Worm (Caenorhabditis elegans) whole organism, L1 larva: ENCODE measurements around the gene algn-8.

Experiments
- C04F5.9 ChIP-seq: sonication (generic microtip); optimal IDR thresholded peaks from 2 replicates; lab custom pipeline; 2016; ENCODE audit warnings: missing genetic modification characterization, missing compliant biosample characterization
- C16A3.4 ChIP-seq: fragments of 150-350 bp; optimal IDR thresholded peaks from 2 replicates; lab custom pipeline; 2014; ENCODE audit warnings: missing biosample characterization, missing genetic modification characterization
- C34B4.2 ChIP-seq: sonication (generic microtip); optimal IDR thresholded peaks from 2 replicates; lab custom pipeline; 2017; ENCODE audit warnings: mild to moderate bottlenecking, missing genetic modification characterization, missing compliant biosample characterization
- Y116A8C.19 ChIP-seq: sonication (generic microtip); optimal IDR thresholded peaks from 2 replicates; lab custom pipeline; 2016; ENCODE audit warnings: missing compliant biosample characterization, missing genetic modification characterization, borderline replicate concordance
- aha-1 ChIP-seq: fragments of 150-350 bp; optimal IDR thresholded peaks from 2 replicates; lab custom pipeline; 2014; ENCODE audit warnings: missing biosample characterization, missing genetic modification characterization
- ama-1 ChIP-seq: fragments of 150-350 bp; optimal IDR thresholded peaks from 2 replicates; lab custom pipeline; 2014
- ceh-63 ChIP-seq: fragments of 200-800 bp; sonication (Bioruptor generic); optimal IDR thresholded peaks from 2 replicates; lab custom pipeline; 2018; ENCODE audit warnings: mild to moderate bottlenecking, missing genetic modification characterization, missing compliant biosample characterization
- ces-1 ChIP-seq: fragments of 150-350 bp; optimal IDR thresholded peaks from 2 replicates; lab custom pipeline; 2014; ENCODE audit warnings: missing biosample characterization, missing genetic modification reagents, missing genetic modification characterization
- efl-1 ChIP-seq, 4 experiments: fragments of 150-350 bp; optimal IDR thresholded peaks in 3 of 4; peaks in 1 of 4; 1 replicate in 1 of 4; 2 replicates in 3 of 4; lab custom pipeline; 2014; ENCODE audit warnings: missing biosample characterization in 2 of 4, missing genetic modification characterization in 2 of 4, missing genetic modification reagents in 2 of 4
- efl-3 ChIP-seq: fragments of 200-800 bp; sonication (Bioruptor generic); optimal IDR thresholded peaks from 2 replicates; lab custom pipeline; 2018; ENCODE audit warnings: mild to moderate bottlenecking, missing genetic modification characterization, missing compliant biosample characterization
- egl-13 ChIP-seq: sonication (generic microtip); optimal IDR thresholded peaks from 2 replicates; lab custom pipeline; 2016; ENCODE audit warnings: missing genotype, missing genetic modification reagents, missing genetic modification characterization, missing compliant biosample characterization
- elt-2 ChIP-seq: sonication (generic microtip); optimal IDR thresholded peaks from 2 replicates; lab custom pipeline; 2016; ENCODE audit warnings: missing genetic modification characterization, mild to moderate bottlenecking, inconsistent platforms, missing compliant biosample characterization, missing genetic modification reagents
- ets-5 ChIP-seq: fragments of 200-800 bp; sonication (Bioruptor generic); IDR thresholded peaks from 2 replicates; pipeline ENCODE4 v1.3.6; 2022; ENCODE audit warnings: missing genetic modification characterization, missing compliant biosample characterization
- fkh-10 ChIP-seq: sonication (generic microtip); optimal IDR thresholded peaks from 2 replicates; lab custom pipeline; 2017; ENCODE audit warnings: missing biosample characterization, missing genetic modification reagents, missing genetic modification characterization
- fos-1 ChIP-seq: fragments of 150-350 bp; optimal IDR thresholded peaks from 2 replicates; lab custom pipeline; 2014; ENCODE audit warnings: missing biosample characterization, missing genetic modification characterization
- grh-1 ChIP-seq: fragments of 200-800 bp; sonication (Bioruptor generic); IDR thresholded peaks from 2 replicates; pipeline ENCODE4 v1.3.6; 2022; ENCODE audit warnings: missing genetic modification reagents, missing genetic modification characterization, missing compliant biosample characterization
- hpl-2 ChIP-seq: fragments of 150-350 bp; optimal IDR thresholded peaks from 2 replicates; lab custom pipeline; 2014; ENCODE audit warnings: missing biosample characterization, missing genetic modification reagents, missing genetic modification characterization
- irx-1 ChIP-seq: sonication (generic microtip); optimal IDR thresholded peaks from 2 replicates; lab custom pipeline; 2016; ENCODE audit warnings: missing genetic modification characterization, missing compliant biosample characterization
- lin-13 ChIP-seq: fragments of 150-350 bp; optimal IDR thresholded peaks from 2 replicates; lab custom pipeline; 2014; ENCODE audit warnings: missing biosample characterization, missing genetic modification reagents, missing genetic modification characterization
- lin-35 ChIP-seq, 2 experiments: fragments of 150-350 bp; optimal IDR thresholded peaks; 2 replicates each; lab custom pipeline; 2014; ENCODE audit warnings: missing biosample characterization in 2 of 2, missing genetic modification characterization in 2 of 2, missing genetic modification reagents in 2 of 2
- lin-39 ChIP-seq: fragments of 150-350 bp; optimal IDR thresholded peaks from 2 replicates; lab custom pipeline; 2014; ENCODE audit warnings: missing biosample characterization, missing genetic modification reagents, missing genetic modification characterization
- lsy-2 ChIP-seq, 2 experiments: fragments of 150-350 bp; optimal IDR thresholded peaks; 2 replicates each; lab custom pipeline; 2014; ENCODE audit warnings: missing biosample characterization in 2 of 2, missing genetic modification characterization in 2 of 2
- mdl-1 ChIP-seq, 2 experiments: fragments of 150-350 bp; optimal IDR thresholded peaks; 2 replicates each; lab custom pipeline; 2014 to 2017; ENCODE audit warnings: missing biosample characterization in 2 of 2, missing genetic modification characterization in 2 of 2, inconsistent platforms in 1 of 2
- mef-2 ChIP-seq: fragments of 150-350 bp; optimal IDR thresholded peaks from 2 replicates; lab custom pipeline; 2014; ENCODE audit warnings: missing biosample characterization, missing genetic modification characterization
- nhr-20 ChIP-seq: sonication (generic microtip); optimal IDR thresholded peaks from 2 replicates; lab custom pipeline; 2016; ENCODE audit warnings: mild to moderate bottlenecking, missing genetic modification characterization, missing compliant biosample characterization
- nhr-28 ChIP-seq: fragments of 150-350 bp; optimal IDR thresholded peaks from 2 replicates; lab custom pipeline; 2014; ENCODE audit warnings: missing biosample characterization, missing genetic modification characterization
- nhr-47 ChIP-seq: sonication (generic microtip); optimal IDR thresholded peaks from 2 replicates; lab custom pipeline; 2016; ENCODE audit warnings: mild to moderate bottlenecking, missing genetic modification characterization, moderate library complexity, missing compliant biosample characterization
- nhr-77 ChIP-seq: fragments of 150-350 bp; optimal IDR thresholded peaks from 2 replicates; lab custom pipeline; 2014; ENCODE audit warnings: missing biosample characterization, missing genetic modification characterization
- nhr-84 ChIP-seq: sonication (generic microtip); optimal IDR thresholded peaks from 2 replicates; lab custom pipeline; 2017; ENCODE audit warnings: missing biosample characterization, missing genetic modification characterization
- nhr-85 ChIP-seq: sonication (generic microtip); peaks from one replicate; lab custom pipeline; 2016; ENCODE audit warnings: missing genetic modification characterization, inconsistent platforms, missing compliant biosample characterization
- nhr-90 ChIP-seq: sonication (generic microtip); optimal IDR thresholded peaks from 2 replicates; lab custom pipeline; 2016; ENCODE audit warnings: mild to moderate bottlenecking, missing genetic modification characterization, missing compliant biosample characterization; ENCODE audit not compliant: poor library complexity
- pax-3 ChIP-seq: fragments of 200-800 bp; sonication (Bioruptor generic); optimal IDR thresholded peaks from 2 replicates; lab custom pipeline; 2018; ENCODE audit warnings: mild to moderate bottlenecking, missing genetic modification characterization, moderate library complexity, missing compliant biosample characterization
- pqm-1 ChIP-seq: sonication (generic microtip); optimal IDR thresholded peaks from 3 replicates; lab custom pipeline; 2017; ENCODE audit warnings: missing biosample characterization, missing genetic modification characterization
- skn-1 ChIP-seq: fragments of 150-350 bp; optimal IDR thresholded peaks from 2 replicates; lab custom pipeline; 2014; ENCODE audit warnings: missing biosample characterization, missing genetic modification characterization
- snpc-4 ChIP-seq: fragments of 150-350 bp; optimal IDR thresholded peaks from 2 replicates; lab custom pipeline; 2014; ENCODE audit warnings: missing biosample characterization, missing genetic modification characterization
- snu-23 ChIP-seq: sonication (generic microtip); optimal IDR thresholded peaks from 2 replicates; lab custom pipeline; 2016; ENCODE audit warnings: missing genetic modification characterization, missing compliant biosample characterization
- sptf-1 ChIP-seq: fragments of 150-350 bp; optimal IDR thresholded peaks from 2 replicates; lab custom pipeline; 2014; ENCODE audit warnings: missing biosample characterization, missing genetic modification characterization
- sup-37 ChIP-seq: fragments of 200-800 bp; sonication (Bioruptor generic); optimal IDR thresholded peaks from 2 replicates; lab custom pipeline; 2018; ENCODE audit warnings: mild to moderate bottlenecking, missing genetic modification characterization, missing compliant biosample characterization
- swsn-7 ChIP-seq: sonication (generic microtip); optimal IDR thresholded peaks from 2 replicates; lab custom pipeline; 2016; ENCODE audit warnings: missing genetic modification characterization, missing compliant biosample characterization
- tbx-2 ChIP-seq: sonication (generic microtip); optimal IDR thresholded peaks from 2 replicates; lab custom pipeline; 2016; ENCODE audit warnings: missing genetic modification characterization, missing compliant biosample characterization
- unc-62 ChIP-seq: fragments of 150-350 bp; optimal IDR thresholded peaks from 2 replicates; lab custom pipeline; 2014; ENCODE audit warnings: missing biosample characterization, missing genetic modification reagents, missing genetic modification characterization
- unc-98 ChIP-seq: fragments of 200-800 bp; sonication (Bioruptor generic); IDR thresholded peaks from 2 replicates; pipeline ENCODE4 v1.3.6; 2022; ENCODE audit warnings: missing genetic modification characterization, missing compliant biosample characterization
- vab-15 ChIP-seq: sonication (generic microtip); optimal IDR thresholded peaks from 2 replicates; lab custom pipeline; 2017; ENCODE audit warnings: missing genotype, mild to moderate bottlenecking, missing genetic modification characterization, missing compliant biosample characterization
- zag-1 ChIP-seq: fragments of 150-350 bp; optimal IDR thresholded peaks from 2 replicates; lab custom pipeline; 2014; ENCODE audit warnings: missing biosample characterization, missing genetic modification characterization
- ztf-11 ChIP-seq, 2 experiments: sonication (generic microtip); optimal IDR thresholded peaks; 2 replicates each; lab custom pipeline; 2016 to 2017; ENCODE audit warnings: missing genetic modification characterization in 2 of 2, missing biosample characterization in 1 of 2, missing compliant biosample characterization in 1 of 2

algn-8 gene

DNA sequence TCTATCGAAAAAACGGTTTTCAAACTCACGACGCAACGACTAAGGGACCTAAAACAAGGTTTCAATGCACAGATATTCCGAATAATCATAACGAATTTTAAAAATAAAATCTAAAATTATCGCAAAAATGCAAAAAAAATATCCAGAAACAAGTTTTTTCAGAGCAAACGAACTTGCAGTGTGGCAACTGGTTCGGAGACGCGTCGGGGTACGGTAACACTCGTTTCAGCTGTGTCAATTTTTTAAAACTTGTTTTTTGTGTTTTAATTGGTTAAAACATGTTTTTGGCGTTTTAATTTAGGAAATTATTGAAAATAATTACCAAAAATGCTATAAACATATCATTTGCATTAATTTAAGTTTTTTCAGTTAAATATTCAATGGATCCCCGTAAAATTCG, 6.2 kb upstream of the algn-8 start, which contains the start of gene C08H9.16 (continued):
- no peak for TF ChIP-seq nhr-90 (tag; lab: Kevin White, UChicago)
- no peak for TF ChIP-seq aha-1 (tag; lab: Kevin White, UChicago)
- peak; percentile 96 to 98 for TF ChIP-seq lsy-2 (tag; optimal IDR thresholded peaks at IDR 0.05; lab: Kevin White, UChicago)
- no peak for TF ChIP-seq sptf-1 (tag; lab: Kevin White, UChicago)
- TF ChIP-seq ets-5 (GFP tag; lab: Robert Waterston, UW) = no peak
- peak; percentile 58 for TF ChIP-seq skn-1 (tag; lab: Kevin White, UChicago)
- no peak for TF ChIP-seq pax-3 (tag; lab: Kevin White, UChicago)
- TF ChIP-seq lin-13 (GFP tag; lab: Kevin White, UChicago) = no peak
- peak; percentile 65 for TF ChIP-seq C16A3.4 (tag; lab: Kevin White, UChicago)
- no peak for TF ChIP-seq nhr-47 (tag; lab: Kevin White, UChicago)
- no peak for TF ChIP-seq C04F5.9 (tag; lab: Kevin White, UChicago)
- TF ChIP-seq tbx-2 = peak; percentile 31
- no peak for TF ChIP-seq mef-2 (tag; lab: Kevin White, UChicago)
- no peak for TF ChIP-seq ama-1 (lab: Kevin White, UChicago)
- TF ChIP-seq ces-1 = no peak
- no peak for TF ChIP-seq snpc-4 (tag; lab: Kevin White, UChicago)
- peak; percentile 7 for TF ChIP-seq swsn-7 (tag; lab: Kevin White, UChicago)
- no peak for TF ChIP-seq hpl-2 (GFP tag; lab: Kevin White, UChicago)
- TF ChIP-seq ceh-63 = no peak
- no peak for TF ChIP-seq zag-1
- no peak for TF ChIP-seq Y116A8C.19 (tag; lab: Kevin White, UChicago)
- TF ChIP-seq pqm-1 (tag; lab: Kevin White, UChicago) = no peak
- no peak for TF ChIP-seq ztf-11 (tag; optimal IDR thresholded peaks at IDR 0.05; lab: Kevin White, UChicago)
- TF ChIP-seq grh-1 (GFP tag; lab: Robert Waterston, UW) = peak; percentile 86
- TF ChIP-seq lin-39 = no peak
- no peak for TF ChIP-seq unc-62 (GFP tag; lab: Kevin White, UChicago)
- TF ChIP-seq nhr-77 (tag; lab: Kevin White, UChicago) = no peak
- TF ChIP-seq nhr-20 (tag; lab: Kevin White, UChicago) = peak; percentile 7
- no peak for TF ChIP-seq mdl-1 (tag; optimal IDR thresholded peaks at IDR 0.05; lab: Kevin White, UChicago)
- TF ChIP-seq fkh-10 (GFP tag; lab: Kevin White, UChicago) = no peak
- TF ChIP-seq efl-3 (GFP tag; lab: Kevin White, UChicago) = no peak
- TF ChIP-seq sup-37 = no peak
- no peak for TF ChIP-seq egl-13 (tag; lab: Kevin White, UChicago)
- TF ChIP-seq fos-1 (tag; lab: Kevin White, UChicago) = no peak
- peak; percentile 1 for TF ChIP-seq irx-1 (tag; lab: Kevin White, UChicago)
- TF ChIP-seq nhr-85 (tag; lab: Kevin White, UChicago) = peak; percentile 76
- peak; percentile 30 to 71 for TF ChIP-seq lin-35 (GFP tag; optimal IDR thresholded peaks at IDR 0.05; lab: Kevin White, UChicago)
- TF ChIP-seq snu-23 (GFP tag; lab: Kevin White, UChicago) = no peak
- TF ChIP-seq nhr-84 = no peak
- TF ChIP-seq C34B4.2 (tag; lab: Kevin White, UChicago) = no peak
- no peak for TF ChIP-seq nhr-28 (tag; lab: Kevin White, UChicago)
- no peak for TF ChIP-seq unc-98 (GFP tag; lab: Robert Waterston, UW)
- no peak for TF ChIP-seq elt-2 (tag; lab: Kevin White, UChicago)

- peak; percentile 1 for TF ChIP-seq nhr-85 (tag; lab: Kevin White, UChicago)
- TF ChIP-seq efl-1 (optimal IDR thresholded peaks at IDR 0.05; lab: Kevin White, UChicago) = no peak
- TF ChIP-seq efl-1 (GFP tag; optimal IDR thresholded peaks at IDR 0.05 in 1 of 2; lab: Kevin White, UChicago) = peak in 1 of 2 experiments; percentile 90
- no peak for TF ChIP-seq vab-15 (tag; lab: Kevin White, UChicago)
Observed at ce11 chrII:9891823-9892222, 5.6 kb upstream of the algn-8 start.
